In the genomic region with DNA sequence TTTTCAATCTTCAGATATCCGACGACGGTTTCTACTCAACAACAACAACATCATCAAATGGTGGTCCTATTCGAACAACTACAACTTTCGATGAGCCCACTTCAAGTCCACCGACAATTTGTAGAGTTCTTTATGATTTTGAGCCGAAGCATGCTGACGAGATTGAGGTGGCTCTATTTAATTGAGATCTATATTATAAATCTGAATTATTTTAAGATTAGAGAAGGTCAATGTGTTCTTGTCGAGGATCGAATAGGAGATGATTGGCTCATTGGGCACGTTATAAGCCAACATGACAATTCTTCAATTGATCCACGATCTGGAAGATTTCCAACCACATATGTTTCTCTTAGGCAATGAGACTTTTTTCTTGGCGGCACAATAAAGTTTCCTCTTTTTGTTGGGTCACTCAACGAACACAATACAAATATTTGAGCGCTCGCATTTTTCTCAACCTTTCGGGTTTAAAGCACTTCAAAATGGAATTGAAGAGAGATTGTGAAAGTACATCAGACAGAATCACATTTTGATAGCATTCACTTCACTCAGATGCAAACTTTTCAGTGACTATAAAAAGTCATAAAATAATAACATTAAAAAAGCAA, we compare ENCODE assay signal across 3 worm cellular contexts.
TF ChIP-seq lines count a peak whose summit lies in the region.

No protein-coding gene starts in this region.

TF ChIP-seq in whole organism, L1 larva, 84 proteins besides CTCF, POLR2A, EP300 and RAD21 (continued from another document):
- TF ChIP-seq dpl-1 (GFP tag; optimal IDR thresholded peaks at IDR 0.05; lab: Kevin White, UChicago) (peak in 1 of 3 experiments; percentile 38), unc-130 (tag; optimal IDR thresholded peaks at IDR 0.05; lab: Kevin White, UChicago) (no peak), ets-5 (GFP tag; IDR thresholded peaks at IDR 0.05; lab: Robert Waterston, UW) (no peak), irx-1 (tag; optimal IDR thresholded peaks at IDR 0.05; lab: Kevin White, UChicago) (no peak), ces-1 (GFP tag; optimal IDR thresholded peaks at IDR 0.05; lab: Kevin White, UChicago) (no peak), unc-30 (tag; optimal IDR thresholded peaks at IDR 0.05; lab: Kevin White, UChicago) (no peak), egl-27 (tag; optimal IDR thresholded peaks at IDR 0.05; lab: Kevin White, UChicago) (no peak), mab-9 (GFP tag; IDR thresholded peaks at IDR 0.05; lab: Robert Waterston, UW) (no peak), nhr-237 (tag; optimal IDR thresholded peaks at IDR 0.05; lab: Kevin White, UChicago) (no peak), lin-15B (tag; optimal IDR thresholded peaks at IDR 0.05; lab: Kevin White, UChicago) (no peak), grh-1 (GFP tag; IDR thresholded peaks at IDR 0.05; lab: Robert Waterston, UW) (peak; percentile 28; the same call in 1 of the 2 replicates), zag-1 (tag; optimal IDR thresholded peaks at IDR 0.05; lab: Kevin White, UChicago) (no peak), ztf-4 (tag; optimal IDR thresholded peaks at IDR 0.05; lab: Kevin White, UChicago) (peak; percentile 52), skn-1 (tag; optimal IDR thresholded peaks at IDR 0.05; lab: Kevin White, UChicago) (no peak), ceh-82 (tag; optimal IDR thresholded peaks at IDR 0.05; lab: Kevin White, UChicago) (no peak), snu-23 (GFP tag; optimal IDR thresholded peaks at IDR 0.05; lab: Kevin White, UChicago) (no peak), nhr-90 (tag; optimal IDR thresholded peaks at IDR 0.05; lab: Kevin White, UChicago; ENCODE audit: poor library complexity) (peak; percentile 17), sox-4 (tag; optimal IDR thresholded peaks at IDR 0.05; lab: Kevin White, UChicago) (no peak), nhr-12 (tag; optimal IDR thresholded peaks at IDR 0.05; lab: Kevin White, UChicago) (no peak), ceh-8 (GFP tag; optimal IDR thresholded peaks at IDR 0.05; lab: Kevin White, UChicago) (no peak), ceh-63 (GFP tag; optimal IDR thresholded peaks at IDR 0.05; lab: Kevin White, UChicago) (no peak), snpc-4 (tag; optimal IDR thresholded peaks at IDR 0.05; lab: Kevin White, UChicago) (no peak), egl-13 (tag; optimal IDR thresholded peaks at IDR 0.05; lab: Kevin White, UChicago) (no peak), tbx-2 (tag; optimal IDR thresholded peaks at IDR 0.05; lab: Kevin White, UChicago) (no peak), ztf-11 (tag; optimal IDR thresholded peaks at IDR 0.05; lab: Kevin White, UChicago) (no peak), lsy-2 (tag; optimal IDR thresholded peaks at IDR 0.05; lab: Kevin White, UChicago) (peak; percentile 11 to 23), zip-4 (GFP tag; optimal IDR thresholded peaks at IDR 0.05; lab: Kevin White, UChicago) (no peak), pqm-1 (tag; optimal IDR thresholded peaks at IDR 0.05; lab: Kevin White, UChicago) (no peak), fkh-8 (tag; optimal IDR thresholded peaks at IDR 0.05; lab: Kevin White, UChicago) (no peak), blmp-1 (tag; optimal IDR thresholded peaks at IDR 0.05; lab: Kevin White, UChicago) (no peak), hpl-2 (GFP tag; optimal IDR thresholded peaks at IDR 0.05; lab: Kevin White, UChicago) (no peak), fos-1 (tag; optimal IDR thresholded peaks at IDR 0.05; lab: Kevin White, UChicago) (no peak), aha-1 (tag; optimal IDR thresholded peaks at IDR 0.05; lab: Kevin White, UChicago) (no peak), isw-1 (GFP tag; IDR thresholded peaks at IDR 0.05; lab: Robert Waterston, UW) (no peak), Y116A8C.19 (tag; optimal IDR thresholded peaks at IDR 0.05; lab: Kevin White, UChicago; ENCODE audit: borderline replicate concordance) (no peak), C34B4.2 (tag; optimal IDR thresholded peaks at IDR 0.05; lab: Kevin White, UChicago) (no peak), mdl-1 (tag; optimal IDR thresholded peaks at IDR 0.05; lab: Kevin White, UChicago) (no peak), nhr-85 (tag; lab: Kevin White, UChicago) (peak; percentile 63), fkh-4 (tag; optimal IDR thresholded peaks at IDR 0.05; lab: Kevin White, UChicago; ENCODE audit: borderline replicate concordance) (no peak), swsn-7 (tag; optimal IDR thresholded peaks at IDR 0.05; lab: Kevin White, UChicago) (no peak), efl-3 (GFP tag; optimal IDR thresholded peaks at IDR 0.05; lab: Kevin White, UChicago) (no peak), xbp-1 (tag; optimal IDR thresholded peaks at IDR 0.05; lab: Kevin White, UChicago) (no peak)

TF ChIP-seq in whole organism, L4 larva, 104 proteins besides CTCF, POLR2A, EP300 and RAD21 (continued from another document and continues in another):
- 0 out of 2 replicates have a peak, but pooled peaks have one; percentile 25 for TF ChIP-seq dmd-8 (GFP tag; IDR thresholded peaks at IDR 0.05; lab: Robert Waterston, UW)
- TF ChIP-seq F26F4.8 (GFP tag; conservative IDR thresholded peaks at IDR 0.05; lab: Robert Waterston, UW): no peak
- peak; percentile 56 for TF ChIP-seq lin-1 (GFP tag; IDR thresholded peaks at IDR 0.05; lab: Robert Waterston, UW)
- no peak for TF ChIP-seq dmd-6 (GFP tag; IDR thresholded peaks at IDR 0.05; lab: Robert Waterston, UW)
- no peak for TF ChIP-seq lim-7 (GFP tag; IDR thresholded peaks at IDR 0.05; lab: Robert Waterston, UW)
- TF ChIP-seq nhr-6 (tag; optimal IDR thresholded peaks at IDR 0.05; lab: Kevin White, UChicago): no peak
- TF ChIP-seq fkh-10 (GFP tag; optimal IDR thresholded peaks at IDR 0.05; lab: Kevin White, UChicago): no peak
- no peak for TF ChIP-seq attf-4 (tag; optimal IDR thresholded peaks at IDR 0.05; lab: Kevin White, UChicago)
- TF ChIP-seq mep-1 (tag; optimal IDR thresholded peaks at IDR 0.05; lab: Kevin White, UChicago): peak; percentile 74
- peak; percentile 85 for TF ChIP-seq F49E8.2 (tag; optimal IDR thresholded peaks at IDR 0.05; lab: Kevin White, UChicago; ENCODE audit: borderline replicate concordance)
- no peak for TF ChIP-seq sdz-12 (GFP tag; optimal IDR thresholded peaks at IDR 0.05; lab: Kevin White, UChicago)
- no peak for TF ChIP-seq skn-1 (tag; optimal IDR thresholded peaks at IDR 0.05; lab: Kevin White, UChicago)
- no peak for TF ChIP-seq zip-2 (tag; optimal IDR thresholded peaks at IDR 0.05; lab: Kevin White, UChicago)
- TF ChIP-seq aha-1 (tag; lab: Kevin White, UChicago): peak; percentile 96
- 0 out of 2 replicates have a peak, but pooled peaks have one; percentile 15 for TF ChIP-seq ctbp-1 (GFP tag; IDR thresholded peaks at IDR 0.05; lab: Robert Waterston, UW)
- TF ChIP-seq lir-3 (tag; optimal IDR thresholded peaks at IDR 0.05; lab: Kevin White, UChicago): no peak
- peak; percentile 4 to 21 for TF ChIP-seq lsy-2 (tag; optimal IDR thresholded peaks at IDR 0.05; lab: Kevin White, UChicago)
- no peak for TF ChIP-seq unc-62 (GFP tag; optimal IDR thresholded peaks at IDR 0.05 in 1 of 2; lab: Kevin White, UChicago)
- TF ChIP-seq unc-62 (tag; optimal IDR thresholded peaks at IDR 0.05; lab: Kevin White, UChicago): no peak
- TF ChIP-seq daf-8 (GFP tag; IDR thresholded peaks at IDR 0.05; lab: Robert Waterston, UW): no peak
- no peak for TF ChIP-seq unc-39 (tag; optimal IDR thresholded peaks at IDR 0.05; lab: Kevin White, UChicago)
- TF ChIP-seq nhr-76 (tag; optimal IDR thresholded peaks at IDR 0.05; lab: Kevin White, UChicago): no peak
- peak; percentile 69 for TF ChIP-seq lin-38 (GFP tag; IDR thresholded peaks at IDR 0.05; lab: Robert Waterston, UW)
- TF ChIP-seq nhr-237 (tag; optimal IDR thresholded peaks at IDR 0.05; lab: Kevin White, UChicago): no peak
- TF ChIP-seq egl-27 (tag; optimal IDR thresholded peaks at IDR 0.05; lab: Kevin White, UChicago): no peak
- TF ChIP-seq D1046.2 (GFP tag; IDR thresholded peaks at IDR 0.05; lab: Robert Waterston, UW): no peak
- peak; percentile 19 for TF ChIP-seq jun-1 (tag; optimal IDR thresholded peaks at IDR 0.05; lab: Kevin White, UChicago)
- TF ChIP-seq mxl-2 (GFP tag; conservative IDR thresholded peaks at IDR 0.05; lab: Robert Waterston, UW): no peak
- TF ChIP-seq Y105C5A.15 (GFP tag; IDR thresholded peaks at IDR 0.05; lab: Robert Waterston, UW): no peak
- TF ChIP-seq nhr-48 (tag; optimal IDR thresholded peaks at IDR 0.05; lab: Kevin White, UChicago): no peak
- no peak for TF ChIP-seq daf-12 (tag; optimal IDR thresholded peaks at IDR 0.05; lab: Kevin White, UChicago)
- no peak for TF ChIP-seq dpl-1 (GFP tag; optimal IDR thresholded peaks at IDR 0.05; lab: Kevin White, UChicago)
- TF ChIP-seq duxl-1 (tag; optimal IDR thresholded peaks at IDR 0.05; lab: Kevin White, UChicago; ENCODE audit: poor library complexity): peak; percentile 63
- no peak for TF ChIP-seq snpc-4 (tag; optimal IDR thresholded peaks at IDR 0.05; lab: Kevin White, UChicago)
- TF ChIP-seq lin-39 (tag; optimal IDR thresholded peaks at IDR 0.05; lab: Kevin White, UChicago): no peak
- no peak for TF ChIP-seq vab-7 (GFP tag; IDR thresholded peaks at IDR 0.05; lab: Robert Waterston, UW)
- TF ChIP-seq php-3 (GFP tag; IDR thresholded peaks at IDR 0.05; lab: Robert Waterston, UW): no peak
- no peak for TF ChIP-seq lin-13 (GFP tag; optimal IDR thresholded peaks at IDR 0.05; lab: Kevin White, UChicago)
- no peak for TF ChIP-seq F10B5.3 (tag; optimal IDR thresholded peaks at IDR 0.05; lab: Kevin White, UChicago)
- TF ChIP-seq F37D6.2 (tag; optimal IDR thresholded peaks at IDR 0.05; lab: Kevin White, UChicago): no peak
- no peak for TF ChIP-seq dmd-9 (GFP tag; IDR thresholded peaks at IDR 0.05; lab: Robert Waterston, UW)
- TF ChIP-seq ZK546.5 (tag; optimal IDR thresholded peaks at IDR 0.05; lab: Kevin White, UChicago): peak in 1 of 2 experiments; percentile 15
- TF ChIP-seq tag-97 (GFP tag; IDR thresholded peaks at IDR 0.05; lab: Robert Waterston, UW): no peak
- TF ChIP-seq pha-4 (GFP tag; IDR thresholded peaks at IDR 0.05; lab: Robert Waterston, UW): peak; percentile 27; the same call in 1 of the 2 replicates
- no peak for TF ChIP-seq pha-4 (tag; optimal IDR thresholded peaks at IDR 0.05; lab: Kevin White, UChicago)
- TF ChIP-seq ztf-7 (tag; optimal IDR thresholded peaks at IDR 0.05; lab: Kevin White, UChicago): peak; percentile 82

TF ChIP-seq in whole organism, young adult, 124 proteins besides CTCF, POLR2A, EP300 and RAD21 (continued from another document and continues in another):
- no peak for TF ChIP-seq mes-4 (tag; optimal IDR thresholded peaks at IDR 0.05; lab: Kevin White, UChicago)
- no peak for TF ChIP-seq mel-28 (tag; optimal IDR thresholded peaks at IDR 0.05; lab: Kevin White, UChicago; ENCODE audit: borderline replicate concordance)
- TF ChIP-seq sdz-38 (tag; optimal IDR thresholded peaks at IDR 0.05; lab: Kevin White, UChicago): no peak
- TF ChIP-seq F39B2.1 (GFP tag; IDR thresholded peaks at IDR 0.05; lab: Robert Waterston, UW): no peak
- TF ChIP-seq let-526 (GFP tag; IDR thresholded peaks at IDR 0.05; lab: Robert Waterston, UW): no peak
- peak; percentile 86 for TF ChIP-seq Y95B8A.8 (GFP tag; IDR thresholded peaks at IDR 0.05; lab: Robert Waterston, UW)
- TF ChIP-seq ztf-3 (GFP tag; optimal IDR thresholded peaks at IDR 0.05; lab: Kevin White, UChicago): no peak
- peak; percentile 43 for TF ChIP-seq atf-7 (tag; optimal IDR thresholded peaks at IDR 0.05; lab: Kevin White, UChicago)
- TF ChIP-seq lir-1 (GFP tag; conservative IDR thresholded peaks at IDR 0.05; lab: Robert Waterston, UW): no peak
- no peak for TF ChIP-seq rec-8 (tag; optimal IDR thresholded peaks at IDR 0.05; lab: Kevin White, UChicago)
- TF ChIP-seq akir-1 (GFP tag; optimal IDR thresholded peaks at IDR 0.05; lab: Kevin White, UChicago): no peak
- no peak for TF ChIP-seq zim-3 (tag; optimal IDR thresholded peaks at IDR 0.05; lab: Kevin White, UChicago)
- no peak for TF ChIP-seq Y67H2A.10 (GFP tag; conservative IDR thresholded peaks at IDR 0.05; lab: Robert Waterston, UW)
- peak; percentile 82 for TF ChIP-seq attf-6 (GFP tag; IDR thresholded peaks at IDR 0.05; lab: Robert Waterston, UW)
- peak; percentile 92 for TF ChIP-seq unc-130 (GFP tag; optimal IDR thresholded peaks at IDR 0.05; lab: Kevin White, UChicago)
- TF ChIP-seq sea-2 (GFP tag; IDR thresholded peaks at IDR 0.05; lab: Robert Waterston, UW): no peak
- no peak for TF ChIP-seq egl-18 (GFP tag; IDR thresholded peaks at IDR 0.05; lab: Robert Waterston, UW)
- peak; percentile 97 for TF ChIP-seq Y79H2A.3 (GFP tag; conservative IDR thresholded peaks at IDR 0.05; lab: Robert Waterston, UW)
- no peak for TF ChIP-seq ets-4 (GFP tag; optimal IDR thresholded peaks at IDR 0.05; lab: Kevin White, UChicago)
- TF ChIP-seq T07F8.4 (tag; optimal IDR thresholded peaks at IDR 0.05; lab: Kevin White, UChicago): no peak
- TF ChIP-seq attf-3 (GFP tag; conservative IDR thresholded peaks at IDR 0.05; lab: Robert Waterston, UW): no peak; the same call in 1 of the 2 replicates
- no peak for TF ChIP-seq ztf-25 (GFP tag; IDR thresholded peaks at IDR 0.05; lab: Robert Waterston, UW)
- no peak for TF ChIP-seq ztf-22 (GFP tag; optimal IDR thresholded peaks at IDR 0.05; lab: Kevin White, UChicago)
- TF ChIP-seq cebp-1 (GFP tag; IDR thresholded peaks at IDR 0.05; lab: Robert Waterston, UW): no peak
- peak; percentile 63 for TF ChIP-seq cebp-1 (tag; optimal IDR thresholded peaks at IDR 0.05; lab: Kevin White, UChicago)
- peak; percentile 73 for TF ChIP-seq die-1 (tag; optimal IDR thresholded peaks at IDR 0.05; lab: Kevin White, UChicago)
- no peak for TF ChIP-seq mxl-1 (tag; optimal IDR thresholded peaks at IDR 0.05; lab: Kevin White, UChicago)
- TF ChIP-seq C17E4.6 (GFP tag; IDR thresholded peaks at IDR 0.05; lab: Robert Waterston, UW): peak; percentile 72; the same call in 1 of the 2 replicates
- peak; percentile 84 for TF ChIP-seq madf-3 (GFP tag; IDR thresholded peaks at IDR 0.05; lab: Robert Waterston, UW)
- TF ChIP-seq nhr-179 (tag; optimal IDR thresholded peaks at IDR 0.05; lab: Kevin White, UChicago): no peak
- TF ChIP-seq ceh-58 (GFP tag; IDR thresholded peaks at IDR 0.05; lab: Robert Waterston, UW): no peak
- TF ChIP-seq chd-7 (tag; optimal IDR thresholded peaks at IDR 0.05; lab: Kevin White, UChicago): peak; percentile 83
- peak; percentile 62 for TF ChIP-seq D2030.7 (GFP tag; IDR thresholded peaks at IDR 0.05; lab: Robert Waterston, UW)
- peak; percentile 30 for TF ChIP-seq dpl-1 (GFP tag; optimal IDR thresholded peaks at IDR 0.05; lab: Kevin White, UChicago)
- no peak for TF ChIP-seq hlh-12 (tag; optimal IDR thresholded peaks at IDR 0.05; lab: Kevin White, UChicago)
- peak; percentile 93 for TF ChIP-seq B0336.3 (GFP tag; IDR thresholded peaks at IDR 0.05; lab: Robert Waterston, UW)
- no peak for TF ChIP-seq F22D6.2 (tag; optimal IDR thresholded peaks at IDR 0.05; lab: Kevin White, UChicago)
- TF ChIP-seq Y53G8AR.9 (GFP tag; conservative IDR thresholded peaks at IDR 0.05; lab: Robert Waterston, UW): peak; percentile 95
- TF ChIP-seq pha-4 (tag; optimal IDR thresholded peaks at IDR 0.05; lab: Kevin White, UChicago): no peak
- TF ChIP-seq gei-17 (GFP tag; optimal IDR thresholded peaks at IDR 0.05; lab: Kevin White, UChicago): no peak
- TF ChIP-seq egl-44 (GFP tag; IDR thresholded peaks at IDR 0.05; lab: Robert Waterston, UW): peak; percentile 63
- peak; percentile 57 for TF ChIP-seq snpc-4 (GFP tag; optimal IDR thresholded peaks at IDR 0.05; lab: Kevin White, UChicago)
- peak in 1 of 4 experiments; percentile 46 for TF ChIP-seq snpc-4 (tag; optimal IDR thresholded peaks at IDR 0.05; lab: Kevin White, UChicago)
- no peak for TF ChIP-seq ama-1 (optimal IDR thresholded peaks at IDR 0.05; lab: Kevin White, UChicago)
- peak in 1 of 2 experiments; percentile 88 for TF ChIP-seq ama-1 (GFP tag; optimal IDR thresholded peaks at IDR 0.05; lab: Kevin White, UChicago)
- TF ChIP-seq zfh-2 (GFP tag; conservative IDR thresholded peaks at IDR 0.05; lab: Robert Waterston, UW): no peak
- TF ChIP-seq let-607 (tag; optimal IDR thresholded peaks at IDR 0.05; lab: Kevin White, UChicago): peak in 1 of 2 experiments; percentile 9
- 0 out of 2 replicates have a peak, but pooled peaks have one; percentile 9 for TF ChIP-seq mcd-1 (GFP tag; IDR thresholded peaks at IDR 0.05; lab: Robert Waterston, UW)
- no peak for TF ChIP-seq unc-62 (GFP tag; optimal IDR thresholded peaks at IDR 0.05; lab: Kevin White, UChicago)
- peak; percentile 63 for TF ChIP-seq pbrm-1 (GFP tag; IDR thresholded peaks at IDR 0.05; lab: Robert Waterston, UW)
- peak; percentile 72 for TF ChIP-seq F10E7.11 (tag; optimal IDR thresholded peaks at IDR 0.05; lab: Kevin White, UChicago)
- no peak for TF ChIP-seq bed-2 (GFP tag; IDR thresholded peaks at IDR 0.05; lab: Robert Waterston, UW)
- TF ChIP-seq lag-1 (GFP tag; IDR thresholded peaks at IDR 0.05; lab: Robert Waterston, UW): no peak
